Fruit fly (Drosophila melanogaster) whole organism, embryonic: Measurements from ENCODE around the gene CG16903.

Source experiments
- Aef1 ChIP-seq: fragments of 200-800 bp; sonication (Bioruptor generic); IDR thresholded peaks from 3 replicates; pipeline ENCODE4 v1.3.6; 2022; ENCODE audit warnings: missing biosample characterization, missing genetic modification characterization
- BtbVII ChIP-seq: fragments of 200-800 bp; sonication (Bioruptor generic); optimal IDR thresholded peaks from 3 replicates; lab custom pipeline; 2017; ENCODE audit warnings: missing biosample characterization, mild to moderate bottlenecking, missing genetic modification characterization
- Bteb2 ChIP-seq: fragments of 200-800 bp; sonication (Bioruptor generic); optimal IDR thresholded peaks from 2 replicates; lab custom pipeline; 2016; ENCODE audit warnings: missing biosample characterization, missing genetic modification characterization
- CG1024 ChIP-seq: fragments of 200-800 bp; sonication (Bioruptor generic); IDR thresholded peaks from 2 replicates; pipeline ENCODE4 v1.3.6; 2022; ENCODE audit warnings: missing biosample characterization, missing genetic modification characterization
- CG10321 ChIP-seq: fragments of 200-800 bp; sonication (Bioruptor generic); IDR thresholded peaks from 2 replicates; pipeline ENCODE4 v1.3.6; 2022; ENCODE audit warnings: missing biosample characterization, missing genetic modification characterization
- CG14014 ChIP-seq: fragments of 200-800 bp; sonication (Bioruptor generic); IDR thresholded peaks from 2 replicates; pipeline ENCODE4 v1.3.6; 2022; ENCODE audit warnings: missing biosample characterization, missing genetic modification characterization
- CG14441 ChIP-seq: fragments of 200-800 bp; sonication (Bioruptor generic); IDR thresholded peaks from 2 replicates; pipeline ENCODE4 v1.3.6; 2022; ENCODE audit warnings: missing biosample characterization, missing genetic modification characterization
- CG14860 ChIP-seq: fragments of 200-800 bp; sonication (Bioruptor generic); IDR thresholded peaks from 3 replicates; pipeline ENCODE4 v1.3.6; 2022; ENCODE audit warnings: missing biosample characterization, missing genetic modification characterization; ENCODE audit not compliant: partially characterized antibody
- CG15269 ChIP-seq: fragments of 200-800 bp; sonication (Bioruptor generic); optimal IDR thresholded peaks from 2 replicates; lab custom pipeline; 2018; ENCODE audit warnings: missing biosample characterization, mild to moderate bottlenecking, missing genetic modification characterization, moderate library complexity
- CG18262 ChIP-seq: fragments of 200-800 bp; optimal IDR thresholded peaks from 3 replicates; lab custom pipeline; 2019; ENCODE audit warnings: missing biosample characterization, mild to moderate bottlenecking, missing genetic modification characterization, moderate library complexity
- CG18599 ChIP-seq: fragments of 200-800 bp; sonication (Bioruptor generic); optimal IDR thresholded peaks from 3 replicates; lab custom pipeline; 2017; ENCODE audit warnings: missing biosample characterization, missing genetic modification characterization, mild to moderate bottlenecking, moderate library complexity, missing genetic modification reagents
- CG2120 ChIP-seq: fragments of 200-800 bp; sonication (Bioruptor generic); optimal IDR thresholded peaks from 3 replicates; lab custom pipeline; 2016; ENCODE audit warnings: missing biosample characterization, missing genetic modification characterization
- CG34224 ChIP-seq: fragments of 200-800 bp; sonication (Bioruptor generic); IDR thresholded peaks from 3 replicates; pipeline ENCODE4 v1.3.6; 2022; ENCODE audit warnings: missing biosample characterization, missing genetic modification characterization; ENCODE audit not compliant: partially characterized antibody
- CG3995 ChIP-seq: fragments of 200-800 bp; sonication (Bioruptor generic); optimal IDR thresholded peaks from 3 replicates; lab custom pipeline; 2016; ENCODE audit warnings: missing biosample characterization, missing genetic modification characterization
- CG4404 ChIP-seq: fragments of 200-800 bp; sonication (Bioruptor generic); IDR thresholded peaks from 2 replicates; pipeline ENCODE4 v1.3.6; 2022; ENCODE audit warnings: missing biosample characterization, missing genetic modification characterization
- CG5245 ChIP-seq: fragments of 200-800 bp; sonication (Bioruptor generic); optimal IDR thresholded peaks from 3 replicates; lab custom pipeline; 2016; ENCODE audit warnings: missing biosample characterization, missing genetic modification characterization
- CG7839 ChIP-seq: fragments of 200-800 bp; sonication (Bioruptor generic); optimal IDR thresholded peaks from 3 replicates; lab custom pipeline; 2018; ENCODE audit warnings: missing biosample characterization, mild to moderate bottlenecking, missing genetic modification characterization, moderate library complexity
- CG7928 ChIP-seq: fragments of 200-800 bp; sonication (Bioruptor generic); optimal IDR thresholded peaks from 2 replicates; lab custom pipeline; 2017; ENCODE audit warnings: missing biosample characterization, mild to moderate bottlenecking, missing genetic modification characterization
- CG8765 ChIP-seq: fragments of 200-800 bp; sonication (Bioruptor generic); IDR thresholded peaks from 2 replicates; pipeline ENCODE4 v1.3.6; 2022; ENCODE audit warnings: missing biosample characterization, missing genetic modification characterization
- CG9609 ChIP-seq: fragments of 200-800 bp; sonication (Bioruptor generic); optimal IDR thresholded peaks from 3 replicates; lab custom pipeline; 2016; ENCODE audit warnings: missing biosample characterization, missing genetic modification characterization
- CG9876 ChIP-seq: fragments of 200-800 bp; sonication (Bioruptor generic); optimal IDR thresholded peaks from 2 replicates; lab custom pipeline; 2016; ENCODE audit warnings: missing biosample characterization, missing genetic modification characterization
- Chrac-16 ChIP-seq: fragments of 200-800 bp; sonication (Bioruptor generic); optimal IDR thresholded peaks from 3 replicates; lab custom pipeline; 2016; ENCODE audit warnings: missing biosample characterization, missing genetic modification characterization
- Doc2 ChIP-seq: fragments of 200-800 bp; sonication (Bioruptor generic); IDR thresholded peaks from 2 replicates; pipeline ENCODE4 v1.3.6; 2022; ENCODE audit warnings: missing biosample characterization, missing genetic modification characterization
- Fer2 ChIP-seq: fragments of 200-800 bp; sonication (Bioruptor generic); optimal IDR thresholded peaks from 2 replicates; lab custom pipeline; 2018; ENCODE audit warnings: missing biosample characterization, mild to moderate bottlenecking, missing genetic modification characterization, moderate library complexity
- HHEX ChIP-seq: fragments of 200-800 bp; sonication (Bioruptor generic); optimal IDR thresholded peaks from 3 replicates; lab custom pipeline; 2017; ENCODE audit warnings: missing biosample characterization, mild to moderate bottlenecking, missing genetic modification characterization, missing genetic modification reagents
- Hr51 ChIP-seq, 2 experiments: fragments of 200-800 bp; sonication (Bioruptor generic); optimal IDR thresholded peaks; 2 replicates in 1 of 2; 3 replicates in 1 of 2; lab custom pipeline; 2016 to 2018; ENCODE audit warnings: missing biosample characterization in 2 of 2, missing genetic modification characterization in 2 of 2, mild to moderate bottlenecking in 1 of 2, moderate library complexity in 1 of 2
- Hsf ChIP-seq: fragments of 200-800 bp; sonication (Bioruptor generic); optimal IDR thresholded peaks from 3 replicates; lab custom pipeline; 2016; ENCODE audit warnings: missing biosample characterization, missing genetic modification characterization
- MBD-R2 ChIP-seq: fragments of 200-800 bp; sonication (Bioruptor generic); IDR thresholded peaks from 2 replicates; pipeline ENCODE4 v1.3.6; 2022; ENCODE audit warnings: missing biosample characterization, missing genetic modification characterization
- Mad ChIP-seq: fragments of 200-800 bp; sonication (Bioruptor generic); optimal IDR thresholded peaks from 2 replicates; lab custom pipeline; 2016; ENCODE audit warnings: missing biosample characterization, missing genetic modification characterization
- Nf-YC ChIP-seq: fragments of 200-800 bp; optimal IDR thresholded peaks from 3 replicates; lab custom pipeline; 2019; ENCODE audit warnings: missing biosample characterization, mild to moderate bottlenecking, missing genetic modification characterization, moderate library complexity
- NfI ChIP-seq: fragments of 200-800 bp; sonication (Bioruptor generic); optimal IDR thresholded peaks from 3 replicates; lab custom pipeline; 2018; ENCODE audit warnings: missing biosample characterization, mild to moderate bottlenecking, missing genetic modification characterization, moderate library complexity
- Ptx1 ChIP-seq: fragments of 200-800 bp; sonication (Bioruptor generic); IDR thresholded peaks from 2 replicates; pipeline ENCODE4 v1.3.6; 2022; ENCODE audit warnings: missing biosample characterization, missing genetic modification characterization
- Rfx ChIP-seq: fragments of 200-800 bp; sonication (Bioruptor generic); IDR thresholded peaks from 2 replicates; pipeline ENCODE4 v1.3.6; 2022; ENCODE audit warnings: missing biosample characterization, missing genetic modification characterization
- Xbp1 ChIP-seq: fragments of 200-800 bp; sonication (Bioruptor generic); optimal IDR thresholded peaks from 3 replicates; lab custom pipeline; 2016; ENCODE audit warnings: missing biosample characterization, mild to moderate bottlenecking, missing genetic modification characterization
- al ChIP-seq: fragments of 200-800 bp; sonication (Bioruptor generic); IDR thresholded peaks from 2 replicates; pipeline ENCODE4 v1.3.6; 2022; ENCODE audit warnings: missing biosample characterization, missing genetic modification characterization
- ara ChIP-seq: fragments of 200-800 bp; sonication (Bioruptor generic); IDR thresholded peaks from 2 replicates; pipeline ENCODE4 v1.3.6; 2022; ENCODE audit warnings: missing biosample characterization, missing genetic modification characterization
- ash1 ChIP-seq: fragments of 200-800 bp; sonication (Bioruptor generic); optimal IDR thresholded peaks from 2 replicates; lab custom pipeline; 2018; ENCODE audit warnings: missing biosample characterization, mild to moderate bottlenecking, missing genetic modification characterization
- bcd ChIP-seq: fragments of 200-800 bp; sonication (Bioruptor generic); optimal IDR thresholded peaks from 2 replicates; lab custom pipeline; 2017; ENCODE audit warnings: missing biosample characterization, mild to moderate bottlenecking, missing genetic modification characterization
- dmrt99B ChIP-seq: fragments of 200-800 bp; sonication (Bioruptor generic); optimal IDR thresholded peaks from 2 replicates; lab custom pipeline; 2018; ENCODE audit warnings: missing biosample characterization, mild to moderate bottlenecking, missing genetic modification characterization, moderate library complexity
- ewg ChIP-seq: fragments of 200-800 bp; sonication (Bioruptor generic); optimal IDR thresholded peaks from 3 replicates; lab custom pipeline; 2017; ENCODE audit warnings: mild to moderate bottlenecking, missing biosample characterization, missing genetic modification reagents, missing genetic modification characterization
- fu2 ChIP-seq: fragments of 200-800 bp; sonication (Bioruptor generic); optimal IDR thresholded peaks from 2 replicates; lab custom pipeline; 2016; ENCODE audit warnings: missing biosample characterization, missing genetic modification characterization
- grau ChIP-seq: fragments of 200-800 bp; optimal IDR thresholded peaks from 3 replicates; lab custom pipeline; 2019; ENCODE audit warnings: missing biosample characterization, mild to moderate bottlenecking, missing genetic modification characterization, moderate library complexity
- jumu ChIP-seq: fragments of 200-800 bp; sonication (Bioruptor generic); optimal IDR thresholded peaks from 3 replicates; lab custom pipeline; 2016; ENCODE audit warnings: missing biosample characterization, missing genetic modification characterization
- kay ChIP-seq: fragments of 200-800 bp; sonication (Bioruptor generic); optimal IDR thresholded peaks from 2 replicates; lab custom pipeline; 2016; ENCODE audit warnings: missing biosample characterization, missing genetic modification characterization
- lilli ChIP-seq: fragments of 200-800 bp; sonication (Bioruptor generic); optimal IDR thresholded peaks from 3 replicates; lab custom pipeline; 2016; ENCODE audit warnings: missing biosample characterization, missing genetic modification characterization
- pho ChIP-seq: fragments of 200-800 bp; sonication (Bioruptor generic); optimal IDR thresholded peaks from 2 replicates; lab custom pipeline; 2016; ENCODE audit warnings: missing biosample characterization, missing genetic modification characterization
- phol ChIP-seq: fragments of 200-800 bp; sonication (Bioruptor generic); optimal IDR thresholded peaks from 3 replicates; lab custom pipeline; 2018; ENCODE audit warnings: missing biosample characterization, mild to moderate bottlenecking, missing genetic modification characterization, moderate library complexity
- pum ChIP-seq: fragments of 200-800 bp; sonication (Bioruptor generic); optimal IDR thresholded peaks from 2 replicates; lab custom pipeline; 2016; ENCODE audit warnings: missing biosample characterization, missing genetic modification characterization
- row ChIP-seq: fragments of 200-800 bp; sonication (Bioruptor generic); IDR thresholded peaks from 3 replicates; pipeline ENCODE4 v1.3.6; 2022; ENCODE audit warnings: missing biosample characterization, missing genetic modification characterization
- sug ChIP-seq: fragments of 200-800 bp; optimal IDR thresholded peaks from 2 replicates; lab custom pipeline; 2019; ENCODE audit warnings: missing biosample characterization, mild to moderate bottlenecking, missing genetic modification characterization, moderate library complexity
- tin ChIP-seq: fragments of 200-800 bp; sonication (Bioruptor generic); optimal IDR thresholded peaks from 3 replicates; lab custom pipeline; 2016; ENCODE audit warnings: missing biosample characterization, missing genetic modification characterization

The CG16903 gene

DNA sequence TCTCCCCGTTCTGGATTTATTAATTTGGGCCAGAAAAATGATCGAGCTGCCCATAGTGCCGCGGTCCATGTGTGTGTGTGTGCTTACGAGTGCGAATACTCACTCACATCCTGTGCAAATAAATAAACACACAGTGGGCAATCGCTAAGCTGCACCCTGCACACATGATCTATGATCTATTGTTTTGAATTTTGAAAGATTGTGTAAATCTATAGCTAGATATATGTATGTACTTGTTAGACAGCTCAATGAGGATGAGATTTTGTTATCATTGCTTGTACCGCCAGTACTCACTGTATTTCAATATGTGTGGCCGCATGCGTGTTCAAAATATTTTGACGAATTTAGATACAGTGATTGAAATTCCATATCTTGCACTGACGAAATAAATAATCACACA is 2.9 kb upstream of the CG16903 start (continued):
- TF ChIP-seq fu2 (GFP tag; lab: Kevin White, UChicago) = peak; percentile 52
- TF ChIP-seq dmrt99B (tag; lab: Kevin White, UChicago) = peak; percentile 23
- peak; percentile 86 for TF ChIP-seq CG2120 (GFP tag; lab: Kevin White, UChicago)
- TF ChIP-seq bcd (GFP tag; lab: Kevin White, UChicago) = peak; percentile 50
- TF ChIP-seq Xbp1 (GFP tag; lab: Kevin White, UChicago) = peak; percentile 32
- peak; percentile 21 for TF ChIP-seq Fer2 (tag; lab: Kevin White, UChicago)
- TF ChIP-seq tin (GFP tag; lab: Kevin White, UChicago) = peak; percentile 2
- TF ChIP-seq al (GFP tag; lab: Robert Waterston, UW) = peak; percentile 78
- TF ChIP-seq Hr51 (GFP tag; optimal IDR thresholded peaks at IDR 0.05; lab: Kevin White, UChicago) = peak; percentile 18 to 42
- peak; percentile 58 for TF ChIP-seq HHEX
- TF ChIP-seq jumu (GFP tag; lab: Kevin White, UChicago) = peak; percentile 2
- TF ChIP-seq CG7928 (GFP tag; lab: Kevin White, UChicago) = peak; percentile 55
- TF ChIP-seq pum (GFP tag; lab: Kevin White, UChicago) = peak; percentile 16
- TF ChIP-seq CG34224 (GFP tag; lab: Robert Waterston, UW) = no peak
- TF ChIP-seq sug = peak; percentile 24
- TF ChIP-seq CG15269 = peak; percentile 71
- TF ChIP-seq Chrac-16 (GFP tag; lab: Kevin White, UChicago) = peak; percentile 48
- TF ChIP-seq ash1 (GFP tag; lab: Kevin White, UChicago) = peak; percentile 35
- TF ChIP-seq Hsf (GFP tag; lab: Kevin White, UChicago) = peak; percentile 50
- TF ChIP-seq Bteb2 = peak; percentile 39
- peak; percentile 45; the same call in 1 of the 2 replicates for TF ChIP-seq ara (GFP tag; lab: Robert Waterston, UW)
- peak; percentile 50; the same call in 1 of the 2 replicates for TF ChIP-seq CG14441 (GFP tag; lab: Robert Waterston, UW)
- peak; percentile 50 for TF ChIP-seq BtbVII (GFP tag; lab: Kevin White, UChicago)
- peak; percentile 39 for TF ChIP-seq CG9609
- peak; percentile 80 for TF ChIP-seq lilli (GFP tag; lab: Kevin White, UChicago)
- peak; percentile 53; the same call in 2 of the 3 replicates for TF ChIP-seq Aef1
- peak; percentile 82 for TF ChIP-seq CG18599 (GFP tag; lab: Kevin White, UChicago)
- no peak for TF ChIP-seq ewg (GFP tag; lab: Kevin White, UChicago)
- no peak for TF ChIP-seq CG14860
- TF ChIP-seq CG10321 (GFP tag; lab: Robert Waterston, UW) = peak; percentile 42; the same call in 1 of the 2 replicates
- peak; percentile 43; the same call in 1 of the 2 replicates for TF ChIP-seq CG14014
- no peak for TF ChIP-seq CG9876
- peak; percentile 17 for TF ChIP-seq CG5245
- TF ChIP-seq phol (tag; lab: Kevin White, UChicago) = peak; percentile 19
- no peak for TF ChIP-seq CG1024 (GFP tag; lab: Robert Waterston, UW)
- peak; percentile 42; the same call in 1 of the 2 replicates for TF ChIP-seq CG8765 (GFP tag; lab: Robert Waterston, UW)
- no peak for TF ChIP-seq CG18262 (tag; lab: Kevin White, UChicago)
- peak; percentile 66 for TF ChIP-seq CG7839 (tag; lab: Kevin White, UChicago)
- TF ChIP-seq CG3995 (GFP tag; lab: Kevin White, UChicago) = peak; percentile 38
- peak; percentile 64 for TF ChIP-seq Ptx1 (GFP tag; lab: Robert Waterston, UW)
- peak; percentile 71 for TF ChIP-seq row (GFP tag; lab: Robert Waterston, UW)
- peak; percentile 91 for TF ChIP-seq Rfx (GFP tag; lab: Robert Waterston, UW)
- TF ChIP-seq MBD-R2 (GFP tag; lab: Robert Waterston, UW) = peak; percentile 46; the same call in 1 of the 2 replicates
- no peak for TF ChIP-seq Nf-YC (tag; lab: Kevin White, UChicago)
- no peak for TF ChIP-seq Doc2 (GFP tag; lab: Robert Waterston, UW)
- peak; percentile 16 for TF ChIP-seq kay (GFP tag; lab: Kevin White, UChicago)
- TF ChIP-seq NfI (GFP tag; lab: Kevin White, UChicago) = peak; percentile 73
- TF ChIP-seq grau (tag; lab: Kevin White, UChicago) = peak; percentile 90
- TF ChIP-seq pho = peak; percentile 57
- peak; percentile 11 for TF ChIP-seq Mad
- peak; percentile 49 for TF ChIP-seq CG4404 (GFP tag; lab: Robert Waterston, UW)
